Worm (Caenorhabditis elegans): ENCODE results near the gene ced-5.
A peak's percentile ranks its signal among the peaks of the same experiment; 100 is the strongest.

The ced-5 gene

ce11 chrIV:10505016-10505415, 21.1 kb downstream of the ced-5 start:
- TF ChIP-seq med-1 (GFP tag; optimal IDR thresholded peaks at IDR 0.05; ENCODE audit: insufficient read depth) (no peak), flt-1 (GFP tag; IDR thresholded peaks at IDR 0.05) (0 out of 2 replicates have a peak, but pooled peaks have one; percentile 11)

- TF ChIP-seq cog-1 (tag; optimal IDR thresholded peaks at IDR 0.05) (no peak), klf-2 (GFP tag; conservative IDR thresholded peaks at IDR 0.05) (no peak), flt-1 (GFP tag; IDR thresholded peaks at IDR 0.05) (no peak), med-1 (GFP tag; optimal IDR thresholded peaks at IDR 0.05; ENCODE audit: insufficient read depth) (no peak), ztf-23 (GFP tag; IDR thresholded peaks at IDR 0.05) (no peak), ztf-29 (GFP tag; IDR thresholded peaks at IDR 0.05) (no peak), ref-1 (GFP tag; conservative IDR thresholded peaks at IDR 0.05) (no peak), tab-1 (GFP tag; IDR thresholded peaks at IDR 0.05) (no peak), T22C8.4 (GFP tag; IDR thresholded peaks at IDR 0.05) (no peak)
Observed at ce11 chrIV:10506016-10506415, 22.1 kb downstream of the ced-5 start.

DNA sequence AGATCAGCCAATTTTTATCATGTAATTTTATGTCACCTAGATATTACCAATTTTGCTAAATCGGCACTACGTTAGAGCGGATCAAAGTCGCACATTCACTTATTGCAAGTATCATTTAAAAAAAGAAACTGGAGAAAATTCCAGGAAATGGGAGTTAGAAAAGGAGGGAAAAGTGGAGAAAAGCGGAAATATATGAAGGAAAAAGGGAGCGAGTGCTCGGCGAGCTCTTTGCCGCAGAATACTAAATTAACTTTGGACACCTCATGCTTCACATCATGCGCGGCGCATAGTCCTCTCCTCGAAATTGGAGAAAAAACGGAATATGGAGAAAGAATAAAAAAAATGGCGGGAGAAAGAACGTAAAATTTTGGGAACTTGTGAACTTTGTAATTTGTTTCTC, 23.7 kb downstream of the ced-5 start:
- TF ChIP-seq T22C8.4 (GFP tag; IDR thresholded peaks at IDR 0.05) (no peak), flt-1 (GFP tag; IDR thresholded peaks at IDR 0.05) (no peak), cog-1 (tag; optimal IDR thresholded peaks at IDR 0.05) (no peak), med-1 (GFP tag; optimal IDR thresholded peaks at IDR 0.05; ENCODE audit: insufficient read depth) (no peak), ztf-29 (GFP tag; IDR thresholded peaks at IDR 0.05) (no peak), tab-1 (GFP tag; IDR thresholded peaks at IDR 0.05) (no peak), klf-2 (GFP tag; conservative IDR thresholded peaks at IDR 0.05) (no peak), ztf-23 (GFP tag; IDR thresholded peaks at IDR 0.05) (no peak), ref-1 (GFP tag; conservative IDR thresholded peaks at IDR 0.05) (no peak)

DNA sequence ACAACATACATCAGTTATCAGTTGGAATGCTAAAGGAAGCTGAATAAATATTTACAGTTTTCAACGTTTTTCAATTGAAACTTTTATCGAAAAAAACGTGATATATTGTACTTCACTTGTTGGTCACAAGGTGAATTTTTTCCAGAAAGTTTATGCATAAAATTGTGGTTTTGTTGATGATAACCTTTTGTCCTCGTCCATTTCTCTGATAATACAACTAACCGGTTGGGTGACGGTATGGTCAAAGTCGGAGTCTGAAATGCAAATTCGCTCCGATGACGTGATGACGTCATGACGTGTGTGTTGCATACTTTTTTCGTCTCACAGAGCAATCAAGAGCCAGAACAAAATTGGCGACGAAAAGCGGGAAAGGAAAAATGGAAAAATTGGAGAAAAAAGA, 27.5 kb downstream of the ced-5 start:
- TF ChIP-seq tab-1 (GFP tag; IDR thresholded peaks at IDR 0.05), result no peak
- TF ChIP-seq med-1 (GFP tag; optimal IDR thresholded peaks at IDR 0.05; ENCODE audit: insufficient read depth), result no peak
- TF ChIP-seq ztf-29 (GFP tag; IDR thresholded peaks at IDR 0.05), result no peak
- no peak for TF ChIP-seq klf-2 (GFP tag; conservative IDR thresholded peaks at IDR 0.05)
- TF ChIP-seq ref-1 (GFP tag; conservative IDR thresholded peaks at IDR 0.05), result no peak
- no peak for TF ChIP-seq flt-1 (GFP tag; IDR thresholded peaks at IDR 0.05)
- TF ChIP-seq ztf-23 (GFP tag; IDR thresholded peaks at IDR 0.05), result no peak
- TF ChIP-seq T22C8.4 (GFP tag; IDR thresholded peaks at IDR 0.05), result no peak
- TF ChIP-seq cog-1 (tag; optimal IDR thresholded peaks at IDR 0.05), result no peak

ce11 chrIV:10512752-10513151, 28.8 kb downstream of the ced-5 start:
- TF ChIP-seq tab-1 (GFP tag; IDR thresholded peaks at IDR 0.05) (no peak), ref-1 (GFP tag; conservative IDR thresholded peaks at IDR 0.05) (no peak), ztf-29 (GFP tag; IDR thresholded peaks at IDR 0.05) (no peak), T22C8.4 (GFP tag; IDR thresholded peaks at IDR 0.05) (no peak), cog-1 (tag; optimal IDR thresholded peaks at IDR 0.05) (no peak), klf-2 (GFP tag; conservative IDR thresholded peaks at IDR 0.05) (no peak), flt-1 (GFP tag; IDR thresholded peaks at IDR 0.05) (no peak), med-1 (GFP tag; optimal IDR thresholded peaks at IDR 0.05; ENCODE audit: insufficient read depth) (no peak), ztf-23 (GFP tag; IDR thresholded peaks at IDR 0.05) (no peak)

ce11 chrIV:10513266-10513665, 29.4 kb downstream of the ced-5 start:
- no peak for TF ChIP-seq flt-1 (GFP tag; IDR thresholded peaks at IDR 0.05)
- no peak for TF ChIP-seq ztf-23 (GFP tag; IDR thresholded peaks at IDR 0.05)
- TF ChIP-seq klf-2 (GFP tag; conservative IDR thresholded peaks at IDR 0.05), result no peak
- TF ChIP-seq ztf-29 (GFP tag; IDR thresholded peaks at IDR 0.05), result no peak
- no peak for TF ChIP-seq cog-1 (tag; optimal IDR thresholded peaks at IDR 0.05)
- no peak for TF ChIP-seq med-1 (GFP tag; optimal IDR thresholded peaks at IDR 0.05; ENCODE audit: insufficient read depth)
- TF ChIP-seq tab-1 (GFP tag; IDR thresholded peaks at IDR 0.05), result no peak
- no peak for TF ChIP-seq ref-1 (GFP tag; conservative IDR thresholded peaks at IDR 0.05)
- no peak for TF ChIP-seq T22C8.4 (GFP tag; IDR thresholded peaks at IDR 0.05)

DNA sequence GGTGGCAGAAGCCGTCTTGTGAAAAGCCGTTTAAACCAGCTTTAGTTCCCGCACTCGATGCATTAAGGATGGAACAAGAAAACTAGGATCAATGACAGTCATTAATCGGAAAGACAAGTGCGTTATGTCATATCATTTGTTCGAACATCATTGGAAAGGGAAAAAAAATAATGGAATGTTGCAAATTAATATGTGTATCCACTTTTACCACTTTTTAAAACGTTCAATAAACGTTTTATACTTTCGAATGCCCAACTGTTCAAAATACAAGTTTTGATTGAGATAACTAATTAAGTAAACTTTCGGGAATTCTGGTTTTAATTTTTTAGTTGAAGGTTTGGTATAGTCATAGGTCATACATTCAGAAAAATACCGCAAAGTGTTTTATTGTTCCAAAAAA, 31.2 kb downstream of the ced-5 start, which contains the start of gene C02F4.4:
Gene C02F4.4, minus strand, starts transcription at position 101 of the 400 bp plus-strand sequence.
- TF ChIP-seq ztf-29 (GFP tag; IDR thresholded peaks at IDR 0.05), result no peak
- TF ChIP-seq cog-1 (tag; optimal IDR thresholded peaks at IDR 0.05), result no peak
- no peak for TF ChIP-seq flt-1 (GFP tag; IDR thresholded peaks at IDR 0.05)
- TF ChIP-seq ztf-23 (GFP tag; IDR thresholded peaks at IDR 0.05), result no peak
- no peak for TF ChIP-seq tab-1 (GFP tag; IDR thresholded peaks at IDR 0.05)
- TF ChIP-seq ref-1 (GFP tag; conservative IDR thresholded peaks at IDR 0.05), result no peak
- TF ChIP-seq T22C8.4 (GFP tag; IDR thresholded peaks at IDR 0.05), result no peak
- TF ChIP-seq med-1 (GFP tag; optimal IDR thresholded peaks at IDR 0.05; ENCODE audit: insufficient read depth), result no peak
- TF ChIP-seq klf-2 (GFP tag; conservative IDR thresholded peaks at IDR 0.05), result no peak

DNA sequence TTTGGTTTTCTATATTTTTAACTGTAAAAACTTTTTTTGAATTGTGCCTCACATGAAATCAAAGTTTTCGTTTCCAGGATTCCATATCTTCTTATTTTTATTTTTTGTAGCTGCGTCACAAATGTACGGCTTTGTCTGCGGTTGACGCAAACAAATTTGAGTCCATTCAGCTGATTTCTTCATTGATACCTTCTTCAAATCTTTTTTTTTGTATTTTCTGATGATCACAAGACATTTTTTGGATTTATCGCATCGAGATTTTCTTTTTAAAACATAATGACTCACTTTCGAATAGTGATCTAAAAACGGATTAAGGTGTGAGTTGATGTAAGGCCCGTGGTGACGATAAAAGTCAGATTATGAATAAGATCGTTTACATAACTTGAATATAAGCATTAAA, 34.7 kb downstream of the ced-5 start:
- TF ChIP-seq tab-1 (GFP tag; IDR thresholded peaks at IDR 0.05) (no peak), cog-1 (tag; optimal IDR thresholded peaks at IDR 0.05) (no peak), flt-1 (GFP tag; IDR thresholded peaks at IDR 0.05) (no peak)

DNA sequence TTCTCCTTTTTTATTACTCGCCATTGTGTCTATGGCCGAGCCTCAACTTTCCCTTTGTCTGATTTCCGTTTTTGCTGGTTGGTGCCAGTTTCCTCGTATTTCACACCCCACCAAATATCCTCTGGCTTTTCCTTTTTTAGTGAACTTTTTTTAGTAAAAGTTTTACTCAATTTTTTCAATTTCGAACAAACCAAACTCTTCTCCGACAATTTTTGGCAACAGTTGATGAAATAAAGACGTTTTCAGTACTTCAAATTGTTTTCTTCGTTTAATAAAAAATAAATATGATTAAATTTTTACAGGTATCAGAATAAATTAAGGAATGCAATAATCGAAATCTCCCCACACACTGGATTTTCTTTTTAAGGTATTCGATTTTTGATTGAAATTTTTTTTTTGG, 37.2 kb downstream of the ced-5 start, which contains the start of gene cal-4:
Gene cal-4, plus strand, starts transcription at position 301 of the 400 bp plus-strand sequence.
- TF ChIP-seq klf-2 (GFP tag; conservative IDR thresholded peaks at IDR 0.05), result no peak
- no peak for TF ChIP-seq flt-1 (GFP tag; IDR thresholded peaks at IDR 0.05)
- no peak for TF ChIP-seq T22C8.4 (GFP tag; IDR thresholded peaks at IDR 0.05)
- TF ChIP-seq med-1 (GFP tag; optimal IDR thresholded peaks at IDR 0.05; ENCODE audit: insufficient read depth), result no peak
- no peak for TF ChIP-seq ref-1 (GFP tag; conservative IDR thresholded peaks at IDR 0.05)
- TF ChIP-seq tab-1 (GFP tag; IDR thresholded peaks at IDR 0.05), result no peak
- TF ChIP-seq ztf-29 (GFP tag; IDR thresholded peaks at IDR 0.05), result no peak
- TF ChIP-seq ztf-23 (GFP tag; IDR thresholded peaks at IDR 0.05), result no peak
- no peak for TF ChIP-seq cog-1 (tag; optimal IDR thresholded peaks at IDR 0.05)

DNA sequence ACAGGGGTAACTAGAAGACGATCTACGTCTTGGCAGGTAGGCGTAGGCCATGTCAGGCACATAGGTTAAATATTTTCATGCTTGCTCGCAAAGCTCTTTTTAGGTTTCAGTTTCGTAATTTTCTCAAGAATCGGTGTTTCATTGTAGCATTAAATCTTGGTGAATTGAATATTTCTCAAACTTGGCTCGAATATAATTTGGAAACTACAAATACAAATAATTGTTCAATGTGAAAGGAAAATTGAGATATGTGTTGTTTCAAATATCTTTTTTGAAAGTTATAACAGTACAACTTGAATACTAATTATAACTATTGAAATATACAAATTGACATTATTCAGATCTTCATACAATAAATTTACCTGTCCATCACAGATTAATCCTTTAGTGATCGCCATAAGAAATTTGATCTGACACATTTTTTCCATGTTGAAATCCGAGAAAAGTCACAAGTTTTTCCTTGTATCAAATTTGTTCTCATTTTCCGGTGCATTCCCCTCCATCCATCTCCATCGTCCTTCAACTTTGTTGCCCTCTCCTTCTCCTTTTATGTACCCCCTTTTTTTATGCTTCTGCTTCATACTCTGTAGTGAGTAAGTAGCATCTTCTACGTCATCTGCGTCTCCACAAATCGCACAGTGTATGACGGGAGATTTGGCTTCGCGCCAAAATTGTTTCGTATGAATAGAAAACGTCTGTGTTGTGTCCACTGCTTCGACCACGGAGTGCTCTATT, 40.4 kb downstream of the ced-5 start, which contains the start of gene C02F4.5:
Gene C02F4.5, minus strand, starts transcription at position 51 of the 735 bp plus-strand sequence.
- TF ChIP-seq med-1 (GFP tag; optimal IDR thresholded peaks at IDR 0.05; ENCODE audit: insufficient read depth) (no peak), cog-1 (tag; optimal IDR thresholded peaks at IDR 0.05) (no peak), flt-1 (GFP tag; IDR thresholded peaks at IDR 0.05) (no peak), T22C8.4 (GFP tag; IDR thresholded peaks at IDR 0.05) (no peak), ref-1 (GFP tag; conservative IDR thresholded peaks at IDR 0.05) (no peak), klf-2 (GFP tag; conservative IDR thresholded peaks at IDR 0.05) (no peak), ztf-23 (GFP tag; IDR thresholded peaks at IDR 0.05) (no peak), tab-1 (GFP tag; IDR thresholded peaks at IDR 0.05) (no peak), ztf-29 (GFP tag; IDR thresholded peaks at IDR 0.05) (no peak)
